Worm (Caenorhabditis elegans): ENCODE data around the gene hrpf-2.
"Not testable (repeated sequence)": the region's sequence is repeated elsewhere in the genome, so short reads cannot be mapped to it uniquely, and the experiment has no call there.

Gene hrpf-2

ce11 chrIV:6363604-6364003 lies 12.7 kb downstream of the hrpf-2 start:
- TF ChIP-seq hlh-26 (GFP tag; conservative IDR thresholded peaks at IDR 0.05): no peak
- no peak for TF ChIP-seq ama-1 (optimal IDR thresholded peaks at IDR 0.05)
- no peak for TF ChIP-seq ama-1 (GFP tag; optimal IDR thresholded peaks at IDR 0.05)

- TF ChIP-seq nhr-179 (tag; optimal IDR thresholded peaks at IDR 0.05) (no peak), egl-44 (GFP tag; IDR thresholded peaks at IDR 0.05) (no peak), attf-3 (GFP tag; conservative IDR thresholded peaks at IDR 0.05) (no peak)
Measured at ce11 chrIV:6361668-6362067, 14.7 kb downstream of the hrpf-2 start, which contains the start of gene Y73B6BL.47. Gene Y73B6BL.47, plus strand, starts transcription at chrIV:6361968.

ce11 chrIV:6347822-6348221 lies 28.5 kb downstream of the hrpf-2 start:
- TF ChIP-seq snpc-4 (GFP tag; optimal IDR thresholded peaks at IDR 0.05): not testable (repeated sequence)
- peak in 1 of 4 experiments; percentile 61 for TF ChIP-seq snpc-4 (tag; optimal IDR thresholded peaks at IDR 0.05)
- peak; percentile 80 for TF ChIP-seq F33H1.4 (GFP tag; IDR thresholded peaks at IDR 0.05)
- TF ChIP-seq lsl-1 (GFP tag; optimal IDR thresholded peaks at IDR 0.05): peak; percentile 69
- peak; percentile 62 for TF ChIP-seq xnd-1 (tag; optimal IDR thresholded peaks at IDR 0.05)
- peak; percentile 67 for TF ChIP-seq madf-6 (GFP tag; IDR thresholded peaks at IDR 0.05)
- 0 out of 2 replicates have a peak, but pooled peaks have one; percentile 28 for TF ChIP-seq madf-8 (GFP tag; conservative IDR thresholded peaks at IDR 0.05)

- TF ChIP-seq bed-2 (GFP tag; IDR thresholded peaks at IDR 0.05); snpc-3.4 (tag; optimal IDR thresholded peaks at IDR 0.05); ztf-18 (tag; optimal IDR thresholded peaks at IDR 0.05): not testable (repeated sequence)
Measured at ce11 chrIV:6347213-6347612, 29.1 kb downstream of the hrpf-2 start, which contains the start of gene Y73B6BL.289. Gene Y73B6BL.289, plus strand, starts transcription at chrIV:6347513.

- TF ChIP-seq lag-1 (GFP tag; IDR thresholded peaks at IDR 0.05): no peak
- peak; percentile 46 for TF ChIP-seq efl-1 (GFP tag; optimal IDR thresholded peaks at IDR 0.05)
Measured at ce11 chrIV:6342876-6343275, 33.4 kb downstream of the hrpf-2 start, which contains the start of gene Y73B6BL.14. Gene Y73B6BL.14, minus strand, starts transcription at chrIV:6342976.

- TF ChIP-seq egrh-3 (GFP tag; IDR thresholded peaks at IDR 0.05): no peak
- no peak for TF ChIP-seq Y56A3A.18 (GFP tag; IDR thresholded peaks at IDR 0.05)
- TF ChIP-seq mxl-1 (tag; optimal IDR thresholded peaks at IDR 0.05): no peak
- TF ChIP-seq ccch-3 (GFP tag; optimal IDR thresholded peaks at IDR 0.05): no peak
- no peak for TF ChIP-seq madf-3 (GFP tag; IDR thresholded peaks at IDR 0.05)
- TF ChIP-seq lin-35 (GFP tag; optimal IDR thresholded peaks at IDR 0.05): no peak
- TF ChIP-seq nhr-179 (tag; optimal IDR thresholded peaks at IDR 0.05): no peak
- no peak for TF ChIP-seq attf-6 (GFP tag; IDR thresholded peaks at IDR 0.05)
- no peak for TF ChIP-seq let-526 (GFP tag; IDR thresholded peaks at IDR 0.05)
- no peak for TF ChIP-seq attf-5 (GFP tag; optimal IDR thresholded peaks at IDR 0.05)
- no peak for TF ChIP-seq F33H1.4 (GFP tag; IDR thresholded peaks at IDR 0.05)
- TF ChIP-seq ztf-26 (tag; optimal IDR thresholded peaks at IDR 0.05): no peak
Measured at ce11 chrIV:6342431-6342830, 33.9 kb downstream of the hrpf-2 start, which contains the start of gene Y73B6BL.288. Gene Y73B6BL.288, minus strand, starts transcription at chrIV:6342531.

ce11 chrIV:6337353-6337752 lies 39.0 kb downstream of the hrpf-2 start, which contains the start of gene ipla-6:
Gene ipla-6, plus strand, starts transcription at chrIV:6337653.
- TF ChIP-seq F57A8.1 (GFP tag; optimal IDR thresholded peaks at IDR 0.05): no peak
- TF ChIP-seq efl-1 (GFP tag; optimal IDR thresholded peaks at IDR 0.05): no peak
- no peak for TF ChIP-seq B0035.1 (tag; optimal IDR thresholded peaks at IDR 0.05)
- TF ChIP-seq T26A5.8 (tag; optimal IDR thresholded peaks at IDR 0.05): no peak
- TF ChIP-seq ztf-26 (tag; optimal IDR thresholded peaks at IDR 0.05): no peak
- no peak for TF ChIP-seq ceh-100 (GFP tag; IDR thresholded peaks at IDR 0.05)
